Worm (Caenorhabditis elegans): ENCODE results near the gene rpl-32.

DNA sequence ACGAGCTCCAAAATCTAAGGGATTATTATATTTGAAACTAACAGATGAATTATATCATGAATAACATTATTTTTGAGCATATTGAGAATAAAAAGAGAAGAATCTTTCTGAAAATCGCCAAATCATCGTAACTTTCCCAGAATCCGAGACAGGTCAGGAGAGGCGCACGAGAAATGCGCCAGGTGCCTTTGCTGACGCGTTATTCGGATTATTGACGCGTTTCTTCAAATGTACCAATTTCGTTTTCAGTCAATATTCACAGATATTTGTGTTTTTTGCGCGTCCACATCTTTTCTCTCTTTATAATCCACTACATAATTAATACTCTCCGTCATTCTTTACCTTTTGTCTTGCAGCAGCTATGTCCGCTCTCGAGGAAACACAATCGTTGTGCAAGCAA is 42.1 kb upstream of the rpl-32 start, which contains the start of gene T24H10.1:
- TF ChIP-seq sea-2 (GFP tag; IDR thresholded peaks at IDR 0.05), result no peak
- TF ChIP-seq C06A6.2 (GFP tag; conservative IDR thresholded peaks at IDR 0.05), result no peak
- no peak for TF ChIP-seq snpc-4 (GFP tag; optimal IDR thresholded peaks at IDR 0.05)
- peak in 2 of 4 experiments; percentile 51 to 53 for TF ChIP-seq snpc-4 (tag; optimal IDR thresholded peaks at IDR 0.05)
- TF ChIP-seq C17E4.6 (GFP tag; IDR thresholded peaks at IDR 0.05), result no peak
- no peak for TF ChIP-seq nfya-2 (GFP tag; IDR thresholded peaks at IDR 0.05)
- no peak for TF ChIP-seq unc-130 (GFP tag; optimal IDR thresholded peaks at IDR 0.05)
- TF ChIP-seq repo-1 (tag; optimal IDR thresholded peaks at IDR 0.05), result peak; percentile 20
- TF ChIP-seq Y53F4B.3 (GFP tag; IDR thresholded peaks at IDR 0.05), result no peak
